Worm (Caenorhabditis elegans): Measurements from ENCODE around the gene let-721.

Gene let-721

ce11 chrIII:6420995-6421404, 25.7 kb downstream of the let-721 start (continued):
- TF ChIP-seq gmeb-2 (tag; optimal IDR thresholded peaks at IDR 0.05) (no peak), unc-86 (tag; optimal IDR thresholded peaks at IDR 0.05) (no peak), ceh-22 (tag; optimal IDR thresholded peaks at IDR 0.05) (no peak), sox-2 (GFP tag; IDR thresholded peaks at IDR 0.05) (no peak), C08G9.2 (tag; optimal IDR thresholded peaks at IDR 0.05) (no peak), C38D4.7 (GFP tag; optimal IDR thresholded peaks at IDR 0.05) (no peak), eyg-1 (tag; optimal IDR thresholded peaks at IDR 0.05) (no peak), sdc-2 (tag; optimal IDR thresholded peaks at IDR 0.05) (no peak), ceh-18 (tag; optimal IDR thresholded peaks at IDR 0.05) (peak; percentile 46), unc-3 (GFP tag; conservative IDR thresholded peaks at IDR 0.05) (no peak), unc-3 (tag; optimal IDR thresholded peaks at IDR 0.05) (no peak), zip-5 (tag; optimal IDR thresholded peaks at IDR 0.05) (no peak), pha-2 (tag; optimal IDR thresholded peaks at IDR 0.05) (no peak), tbx-7 (tag; optimal IDR thresholded peaks at IDR 0.05) (no peak), ceh-24 (tag; optimal IDR thresholded peaks at IDR 0.05) (no peak), unc-55 (GFP tag; optimal IDR thresholded peaks at IDR 0.05) (peak; percentile 88), ref-2 (tag; optimal IDR thresholded peaks at IDR 0.05) (peak; percentile 17), dmd-4 (tag; optimal IDR thresholded peaks at IDR 0.05; ENCODE audit: borderline replicate concordance) (no peak), ets-4 (tag; optimal IDR thresholded peaks at IDR 0.05) (peak; percentile 47), nhr-232 (tag; optimal IDR thresholded peaks at IDR 0.05) (no peak), ceh-6 (GFP tag; optimal IDR thresholded peaks at IDR 0.05) (no peak), ama-1 (optimal IDR thresholded peaks at IDR 0.05) (no peak), unc-42 (tag; optimal IDR thresholded peaks at IDR 0.05) (no peak), nfya-1 (tag; optimal IDR thresholded peaks at IDR 0.05) (peak; percentile 62), pqm-1 (tag; optimal IDR thresholded peaks at IDR 0.05) (no peak), pha-4 (tag; optimal IDR thresholded peaks at IDR 0.05) (no peak), ttx-3 (tag; optimal IDR thresholded peaks at IDR 0.05) (no peak)

- no peak for TF ChIP-seq unc-86 (tag; optimal IDR thresholded peaks at IDR 0.05)
- TF ChIP-seq tbx-2 (tag; optimal IDR thresholded peaks at IDR 0.05): no peak
- no peak for TF ChIP-seq ceh-2 (tag; optimal IDR thresholded peaks at IDR 0.05)
- no peak for TF ChIP-seq unc-3 (GFP tag; conservative IDR thresholded peaks at IDR 0.05)
- no peak for TF ChIP-seq unc-3 (tag; optimal IDR thresholded peaks at IDR 0.05)
- no peak for TF ChIP-seq che-1 (tag; optimal IDR thresholded peaks at IDR 0.05)
- TF ChIP-seq C38D4.7 (GFP tag; optimal IDR thresholded peaks at IDR 0.05): no peak
- no peak for TF ChIP-seq ceh-24 (tag; optimal IDR thresholded peaks at IDR 0.05)
- no peak for TF ChIP-seq ceh-45 (GFP tag; IDR thresholded peaks at IDR 0.05)
- no peak for TF ChIP-seq sdc-2 (tag; optimal IDR thresholded peaks at IDR 0.05)
- TF ChIP-seq lim-6 (tag; optimal IDR thresholded peaks at IDR 0.05): no peak
- TF ChIP-seq ceh-19 (GFP tag; optimal IDR thresholded peaks at IDR 0.05): no peak
- TF ChIP-seq npax-4 (tag; optimal IDR thresholded peaks at IDR 0.05): no peak
- no peak for TF ChIP-seq ref-2 (tag; optimal IDR thresholded peaks at IDR 0.05)
- TF ChIP-seq tbx-7 (tag; optimal IDR thresholded peaks at IDR 0.05): no peak
- no peak for TF ChIP-seq hlh-15 (tag; optimal IDR thresholded peaks at IDR 0.05)
- no peak for TF ChIP-seq ceh-9 (tag; optimal IDR thresholded peaks at IDR 0.05)
These were observed 26.5 kb downstream of the let-721 start for ce11 chrIII:6420201-6420600.

ce11 chrIII:6419409-6419944, 27.2 kb downstream of the let-721 start, which contains the start of gene atgl-1:
Gene atgl-1 (minus strand): TSS chrIII:6419459.
- no peak for TF ChIP-seq pqm-1 (tag; optimal IDR thresholded peaks at IDR 0.05)

ce11 chrIII:6418254-6418653, 28.5 kb downstream of the let-721 start:
- TF ChIP-seq elt-2 (tag; optimal IDR thresholded peaks at IDR 0.05) (no peak), rnt-1 (tag; optimal IDR thresholded peaks at IDR 0.05) (no peak), C08G9.2 (tag; optimal IDR thresholded peaks at IDR 0.05) (no peak), madf-2 (tag; optimal IDR thresholded peaks at IDR 0.05) (no peak), fkh-6 (tag; optimal IDR thresholded peaks at IDR 0.05) (no peak), ttx-3 (tag; optimal IDR thresholded peaks at IDR 0.05) (no peak)

Data from whole organism, late embryonic.